Worm (Caenorhabditis elegans) whole organism, L4 larva: ENCODE data around the gene R07A4.3.

Experiments
- D1046.2 ChIP-seq: fragments of 200-800 bp; sonication (Bioruptor generic); IDR thresholded peaks from 2 replicates; pipeline ENCODE4 v1.3.6; 2022; ENCODE audit warnings: missing genetic modification characterization, missing compliant biosample characterization
- F10B5.3 ChIP-seq: sonication (generic microtip); optimal IDR thresholded peaks from 2 replicates; lab custom pipeline; 2016; ENCODE audit warnings: mild to moderate bottlenecking, missing genetic modification characterization, missing compliant biosample characterization
- F44E2.7 ChIP-seq: fragments of 200-800 bp; sonication (Bioruptor generic); IDR thresholded peaks from 2 replicates; pipeline ENCODE4 v2.1.2; 2022; ENCODE audit warnings: missing genetic modification characterization, missing compliant biosample characterization
- T26A8.4 ChIP-seq: fragments of 200-800 bp; sonication (Bioruptor generic); IDR thresholded peaks from 2 replicates; pipeline ENCODE4 v1.3.6; 2022; ENCODE audit warnings: missing genetic modification characterization, missing compliant biosample characterization
- Y105C5A.15 ChIP-seq: fragments of 200-800 bp; sonication (Bioruptor generic); IDR thresholded peaks from 2 replicates; pipeline ENCODE4 v1.3.6; 2022; ENCODE audit warnings: missing genetic modification characterization, missing compliant biosample characterization
- arid-1 ChIP-seq: fragments of 200-800 bp; sonication (Bioruptor generic); conservative IDR thresholded peaks from 2 replicates; pipeline ENCODE4 v1.3.6; 2022; ENCODE audit warnings: missing genetic modification reagents, missing genetic modification characterization, missing compliant biosample characterization
- ces-1 ChIP-seq: fragments of 150-350 bp; sonication (generic microtip); optimal IDR thresholded peaks from 4 replicates; lab custom pipeline; 2014; ENCODE audit warnings: missing biosample characterization, missing genetic modification reagents, missing genetic modification characterization
- cey-2 ChIP-seq: sonication (generic microtip); optimal IDR thresholded peaks from 3 replicates; lab custom pipeline; 2017; ENCODE audit warnings: missing genetic modification characterization, mild to moderate bottlenecking, missing compliant biosample characterization, antibody characterized with exemption, borderline replicate concordance; ENCODE audit not compliant: insufficient read depth
- daf-8 ChIP-seq: fragments of 200-800 bp; sonication (Bioruptor generic); IDR thresholded peaks from 2 replicates; pipeline ENCODE4 v1.3.6; 2022; ENCODE audit warnings: missing genetic modification characterization, missing compliant biosample characterization
- dmd-6 ChIP-seq: fragments of 200-800 bp; sonication (Bioruptor generic); IDR thresholded peaks from 2 replicates; pipeline ENCODE4 v1.3.6; 2022; ENCODE audit warnings: missing genetic modification reagents, missing genetic modification characterization, missing compliant biosample characterization
- dpl-1 ChIP-seq: fragments of 150-350 bp; optimal IDR thresholded peaks from 2 replicates; lab custom pipeline; 2014; ENCODE audit warnings: missing biosample characterization, missing genetic modification reagents, missing genetic modification characterization
- duxl-1 ChIP-seq: sonication (generic microtip); optimal IDR thresholded peaks from 2 replicates; lab custom pipeline; 2016; ENCODE audit warnings: mild to moderate bottlenecking, missing genetic modification characterization, moderate library complexity, missing compliant biosample characterization; ENCODE audit not compliant: poor library complexity
- dve-1 ChIP-seq: sonication (generic microtip); optimal IDR thresholded peaks from 2 replicates; lab custom pipeline; 2017; ENCODE audit warnings: antibody characterized with exemption, mild to moderate bottlenecking, missing genetic modification characterization, missing compliant biosample characterization; ENCODE audit not compliant: insufficient read depth
- egl-27 ChIP-seq: sonication (generic microtip); optimal IDR thresholded peaks from 3 replicates; lab custom pipeline; 2017; ENCODE audit warnings: missing biosample characterization, missing genetic modification reagents, missing genetic modification characterization
- fkh-10 ChIP-seq: fragments of 150-350 bp; optimal IDR thresholded peaks from 2 replicates; lab custom pipeline; 2014; ENCODE audit warnings: missing biosample characterization, missing genetic modification reagents, missing genetic modification characterization
- hif-1 ChIP-seq, 2 experiments: sonication (generic microtip); optimal IDR thresholded peaks; 2 replicates each; lab custom pipeline; 2016 to 2017; ENCODE audit warnings: missing compliant biosample characterization in 2 of 2, missing genetic modification characterization in 2 of 2, missing genetic modification reagents in 2 of 2, missing genotype in 2 of 2, mild to moderate bottlenecking in 1 of 2
- hlh-11 ChIP-seq: fragments of 200-800 bp; sonication (Bioruptor generic); optimal IDR thresholded peaks from 2 replicates; lab custom pipeline; 2018; ENCODE audit warnings: mild to moderate bottlenecking, missing genetic modification characterization, missing compliant biosample characterization
- hmg-1.1 ChIP-seq: fragments of 200-800 bp; sonication (Bioruptor generic); IDR thresholded peaks from 2 replicates; pipeline ENCODE4 v1.3.6; 2022; ENCODE audit warnings: missing genetic modification reagents, missing genetic modification characterization, missing compliant biosample characterization
- lin-29 ChIP-seq: fragments of 200-800 bp; sonication (Bioruptor generic); IDR thresholded peaks from 2 replicates; pipeline ENCODE4 v1.3.6; 2022; ENCODE audit warnings: missing genetic modification reagents, missing genetic modification characterization, missing compliant biosample characterization
- madf-5 ChIP-seq, 2 experiments: fragments of 200-800 bp; sonication (Bioruptor generic); IDR thresholded peaks; 2 replicates each; pipeline ENCODE4 v1.3.6; 2022; ENCODE audit warnings: missing compliant biosample characterization in 2 of 2, missing genetic modification characterization in 2 of 2
- madf-9 ChIP-seq: fragments of 200-800 bp; sonication (Bioruptor generic); conservative IDR thresholded peaks from 2 replicates; pipeline ENCODE4 v1.3.6; 2022; ENCODE audit warnings: missing genetic modification reagents, missing genetic modification characterization, missing compliant biosample characterization
- mdt-29 ChIP-seq: fragments of 200-800 bp; sonication (Bioruptor generic); IDR thresholded peaks from 2 replicates; pipeline ENCODE4 v1.3.6; 2022; ENCODE audit warnings: missing genetic modification reagents, missing genetic modification characterization, missing compliant biosample characterization
- mes-2 ChIP-seq: sonication (generic microtip); optimal IDR thresholded peaks from 2 replicates; lab custom pipeline; 2016; ENCODE audit warnings: missing genotype, mild to moderate bottlenecking, missing genetic modification characterization, missing compliant biosample characterization; ENCODE audit not compliant: poor library complexity, severe bottlenecking
- mxl-2 ChIP-seq: fragments of 200-800 bp; sonication (Bioruptor generic); conservative IDR thresholded peaks from 2 replicates; pipeline ENCODE4 v1.3.6; 2022; ENCODE audit warnings: missing genetic modification reagents, missing genetic modification characterization, missing compliant biosample characterization
- nhr-10 ChIP-seq: fragments of 150-350 bp; optimal IDR thresholded peaks from 2 replicates; lab custom pipeline; 2014; ENCODE audit warnings: missing biosample characterization, missing genetic modification characterization
- nhr-102 ChIP-seq: sonication (generic microtip); optimal IDR thresholded peaks from 2 replicates; lab custom pipeline; 2016; ENCODE audit warnings: mild to moderate bottlenecking, missing genetic modification characterization, moderate library complexity, missing compliant biosample characterization
- nhr-11 ChIP-seq: fragments of 150-350 bp; optimal IDR thresholded peaks from 2 replicates; lab custom pipeline; 2014; ENCODE audit warnings: missing biosample characterization, missing genetic modification characterization
- nhr-111 ChIP-seq: fragments of 200-800 bp; sonication (Bioruptor generic); optimal IDR thresholded peaks from 2 replicates; lab custom pipeline; 2018; ENCODE audit warnings: mild to moderate bottlenecking, missing genetic modification characterization, missing compliant biosample characterization
- nhr-28 ChIP-seq: fragments of 150-350 bp; optimal IDR thresholded peaks from 2 replicates; lab custom pipeline; 2014; ENCODE audit warnings: missing biosample characterization, missing genetic modification characterization
- nhr-41 ChIP-seq: fragments of 200-800 bp; sonication (Bioruptor generic); IDR thresholded peaks from 2 replicates; pipeline ENCODE4 v1.3.6; 2022; ENCODE audit warnings: missing genetic modification reagents, missing genetic modification characterization, missing compliant biosample characterization
- nhr-6 ChIP-seq: fragments of 150-350 bp; optimal IDR thresholded peaks from 2 replicates; lab custom pipeline; 2014; ENCODE audit warnings: missing biosample characterization, missing genetic modification characterization
- pha-4 ChIP-seq, 2 experiments: fragments of 150-350 bp in 1 of 2; fragments of 200-800 bp in 1 of 2; sonication (Bioruptor generic) in 1 of 2; IDR thresholded peaks in 1 of 2; optimal IDR thresholded peaks in 1 of 2; 2 replicates each; pipeline versions ENCODE4 v1.3.6 to Lab custom; 2014 to 2022; ENCODE audit warnings: missing genetic modification characterization in 2 of 2, missing genetic modification reagents in 2 of 2, missing biosample characterization in 1 of 2, missing compliant biosample characterization in 1 of 2
- php-3 ChIP-seq: fragments of 200-800 bp; sonication (Bioruptor generic); IDR thresholded peaks from 2 replicates; pipeline ENCODE4 v1.3.6; 2022; ENCODE audit warnings: missing genetic modification reagents, missing genetic modification characterization, missing compliant biosample characterization
- pqm-1 ChIP-seq: sonication (generic microtip); optimal IDR thresholded peaks from 2 replicates; lab custom pipeline; 2017; ENCODE audit warnings: missing biosample characterization, missing genetic modification characterization
- snpc-4 ChIP-seq: fragments of 150-350 bp; optimal IDR thresholded peaks from 2 replicates; lab custom pipeline; 2014; ENCODE audit warnings: missing biosample characterization, missing genetic modification characterization
- spr-1 ChIP-seq: sonication (generic microtip); optimal IDR thresholded peaks from 2 replicates; lab custom pipeline; 2016; ENCODE audit warnings: mild to moderate bottlenecking, missing genetic modification characterization, missing compliant biosample characterization
- tag-97 ChIP-seq: fragments of 200-800 bp; sonication (Bioruptor generic); IDR thresholded peaks from 2 replicates; pipeline ENCODE4 v1.3.6; 2022; ENCODE audit warnings: missing genetic modification characterization, missing compliant biosample characterization
- unc-39 ChIP-seq: sonication (generic microtip); optimal IDR thresholded peaks from 2 replicates; lab custom pipeline; 2017; ENCODE audit warnings: missing biosample characterization, missing genetic modification characterization
- unc-62 ChIP-seq, 3 experiments: fragments of 150-350 bp in 1 of 3; sonication (generic microtip); optimal IDR thresholded peaks in 2 of 3; peaks in 1 of 3; 1 replicate in 1 of 3; 2 replicates in 2 of 3; lab custom pipeline; 2014 to 2017; ENCODE audit warnings: missing biosample characterization in 3 of 3, missing genetic modification characterization in 3 of 3, missing genetic modification reagents in 3 of 3, missing genotype in 1 of 3
- vab-7 ChIP-seq: fragments of 200-800 bp; sonication (Bioruptor generic); IDR thresholded peaks from 2 replicates; pipeline ENCODE4 v1.3.6; 2022; ENCODE audit warnings: missing genetic modification reagents, missing genetic modification characterization, missing compliant biosample characterization

R07A4.3 gene

DNA sequence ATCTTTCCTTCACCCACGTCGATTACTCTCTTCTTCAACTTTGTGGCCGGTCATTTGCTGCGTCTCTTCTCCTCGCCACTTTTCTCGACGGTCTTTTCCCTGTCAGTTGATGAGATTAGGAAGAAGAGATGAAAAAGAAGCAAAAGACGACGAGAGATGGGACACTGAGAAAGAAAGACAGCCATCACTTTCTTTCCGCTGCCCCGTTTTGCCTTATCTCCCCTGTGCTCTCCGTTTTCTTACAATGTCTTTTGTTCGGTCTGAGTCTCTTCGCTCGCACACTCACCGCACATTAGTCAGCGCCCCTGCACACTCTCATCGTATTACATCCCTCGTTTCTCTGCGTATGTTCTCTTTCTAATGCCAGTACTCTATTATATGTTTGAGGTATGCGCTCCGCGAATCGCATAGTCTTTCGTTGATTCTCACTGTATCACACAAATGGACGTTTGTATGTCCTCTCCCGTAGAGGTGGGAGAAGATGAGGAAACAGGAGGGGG is 12.7 kb downstream of the R07A4.3 start (continued):
- TF ChIP-seq hmg-1.1 (GFP tag; lab: Robert Waterston, UW): peak; percentile 90
- TF ChIP-seq cey-2 (tag; lab: Kevin White, UChicago): peak; percentile 54
- peak; percentile 26 to 82 for TF ChIP-seq hif-1 (tag; optimal IDR thresholded peaks at IDR 0.05; lab: Kevin White, UChicago)
- no peak for TF ChIP-seq tag-97 (GFP tag; lab: Robert Waterston, UW)
- TF ChIP-seq nhr-11 (tag; lab: Kevin White, UChicago): peak; percentile 95
- TF ChIP-seq D1046.2 (GFP tag; lab: Robert Waterston, UW): no peak
- TF ChIP-seq Y105C5A.15 (GFP tag; lab: Robert Waterston, UW): no peak
- TF ChIP-seq nhr-10 (tag; lab: Kevin White, UChicago): peak; percentile 73
- peak; percentile 98 for TF ChIP-seq fkh-10 (GFP tag; lab: Kevin White, UChicago)
- TF ChIP-seq nhr-41 (GFP tag; lab: Robert Waterston, UW): 0 out of 2 replicates have a peak, but pooled peaks have one; percentile 19
- TF ChIP-seq ces-1 (GFP tag; lab: Kevin White, UChicago): peak; percentile 87
- no peak for TF ChIP-seq snpc-4 (tag; lab: Kevin White, UChicago)
- TF ChIP-seq duxl-1 (tag; lab: Kevin White, UChicago): peak; percentile 52
- peak; percentile 99 for TF ChIP-seq hlh-11 (tag; lab: Kevin White, UChicago)
- TF ChIP-seq pha-4 (GFP tag; IDR thresholded peaks at IDR 0.05; lab: Robert Waterston, UW): peak; percentile 85
- TF ChIP-seq pha-4 (tag; optimal IDR thresholded peaks at IDR 0.05; lab: Kevin White, UChicago): no peak
- TF ChIP-seq nhr-111 (GFP tag; lab: Kevin White, UChicago): peak; percentile 46
- TF ChIP-seq nhr-102: peak; percentile 92
- no peak for TF ChIP-seq unc-39
- peak; percentile 35; the same call in 1 of the 2 replicates for TF ChIP-seq arid-1
- peak; percentile 60; the same call in 1 of the 2 replicates for TF ChIP-seq madf-9 (GFP tag; lab: Robert Waterston, UW)
- TF ChIP-seq spr-1 (tag; lab: Kevin White, UChicago): peak; percentile 89
- no peak for TF ChIP-seq F44E2.7 (GFP tag; lab: Robert Waterston, UW)
- TF ChIP-seq nhr-28 (tag; lab: Kevin White, UChicago): peak; percentile 90
- TF ChIP-seq vab-7: 0 out of 2 replicates have a peak, but pooled peaks have one; percentile 50
- TF ChIP-seq pqm-1 (tag; lab: Kevin White, UChicago): peak; percentile 24
- TF ChIP-seq unc-62 (GFP tag; optimal IDR thresholded peaks at IDR 0.05 in 1 of 2; lab: Kevin White, UChicago): peak in 1 of 2 experiments; percentile 100
- TF ChIP-seq unc-62 (tag; optimal IDR thresholded peaks at IDR 0.05; lab: Kevin White, UChicago): peak; percentile 29
- TF ChIP-seq dpl-1: peak; percentile 51
- no peak for TF ChIP-seq daf-8 (GFP tag; lab: Robert Waterston, UW)
- peak; percentile 96 for TF ChIP-seq dmd-6 (GFP tag; lab: Robert Waterston, UW)
- peak; percentile 76 for TF ChIP-seq mxl-2 (GFP tag; lab: Robert Waterston, UW)
- peak; percentile 63; the same call in 1 of the 2 replicates for TF ChIP-seq mdt-29 (GFP tag; lab: Robert Waterston, UW)
- TF ChIP-seq php-3 (GFP tag; lab: Robert Waterston, UW): peak; percentile 44; the same call in 1 of the 2 replicates
- TF ChIP-seq T26A8.4 (GFP tag; lab: Robert Waterston, UW): peak; percentile 87
- TF ChIP-seq mes-2 (tag; lab: Kevin White, UChicago): peak; percentile 51
- peak; percentile 99 for TF ChIP-seq dve-1 (tag; lab: Kevin White, UChicago)
- peak; percentile 88 for TF ChIP-seq nhr-6 (tag; lab: Kevin White, UChicago)
- TF ChIP-seq F10B5.3 (tag; lab: Kevin White, UChicago): peak; percentile 77
- no peak for TF ChIP-seq madf-5 (GFP tag; IDR thresholded peaks at IDR 0.05; lab: Robert Waterston, UW)
- 0 out of 2 replicates have a peak, but pooled peaks have one; percentile 17 for TF ChIP-seq lin-29
- TF ChIP-seq egl-27 (tag; lab: Kevin White, UChicago): peak; percentile 90
